Worm (Caenorhabditis elegans) whole organism, mixed stage, embryonic: ENCODE results near the gene str-6.

ENCODE experiments used
- M03D4.4 ChIP-seq: sonication (generic microtip); optimal IDR thresholded peaks from 2 replicates; lab custom pipeline; 2017; ENCODE audit warnings: mild to moderate bottlenecking, missing genetic modification characterization, missing compliant biosample characterization
- bed-3 ChIP-seq: fragments of 200-800 bp; sonication (Bioruptor generic); optimal IDR thresholded peaks from 3 replicates; lab custom pipeline; 2018; ENCODE audit warnings: mild to moderate bottlenecking, missing genetic modification characterization, moderate library complexity, missing compliant biosample characterization
- blmp-1 ChIP-seq: fragments of 150-350 bp; optimal IDR thresholded peaks from 2 replicates; lab custom pipeline; 2014; ENCODE audit warnings: missing biosample characterization, missing genetic modification characterization
- ceh-39 ChIP-seq: fragments of 150-350 bp; optimal IDR thresholded peaks from 2 replicates; lab custom pipeline; 2014; ENCODE audit warnings: missing biosample characterization, missing genetic modification characterization
- ceh-43 ChIP-seq: fragments of 200-800 bp; sonication (Bioruptor generic); optimal IDR thresholded peaks from 2 replicates; lab custom pipeline; 2018; ENCODE audit warnings: mild to moderate bottlenecking, missing genetic modification characterization, moderate library complexity, missing compliant biosample characterization
- ceh-83 ChIP-seq: fragments of 200-800 bp; sonication (Bioruptor generic); optimal IDR thresholded peaks from 2 replicates; lab custom pipeline; 2018; ENCODE audit warnings: mild to moderate bottlenecking, missing genetic modification characterization, missing compliant biosample characterization
- cnd-1 ChIP-seq: fragments of 200-800 bp; sonication (Bioruptor generic); optimal IDR thresholded peaks from 2 replicates; lab custom pipeline; 2018; ENCODE audit warnings: mild to moderate bottlenecking, missing genetic modification characterization, missing compliant biosample characterization
- drap-1 ChIP-seq: fragments of 200-800 bp; sonication (Bioruptor generic); optimal IDR thresholded peaks from 3 replicates; lab custom pipeline; 2018; ENCODE audit warnings: mild to moderate bottlenecking, missing genetic modification characterization, missing compliant biosample characterization
- elt-1 ChIP-seq: sonication (generic microtip); optimal IDR thresholded peaks from 2 replicates; lab custom pipeline; 2017; ENCODE audit warnings: missing genetic modification characterization, mild to moderate bottlenecking, missing compliant biosample characterization, antibody characterized with exemption, moderate library complexity, borderline replicate concordance; ENCODE audit not compliant: insufficient read depth
- elt-3 ChIP-seq: fragments of 150-350 bp; optimal IDR thresholded peaks from 2 replicates; lab custom pipeline; 2014; ENCODE audit warnings: missing biosample characterization, missing genetic modification characterization
- ham-2 ChIP-seq: fragments of 200-800 bp; sonication (Bioruptor generic); optimal IDR thresholded peaks from 2 replicates; lab custom pipeline; 2018; ENCODE audit warnings: mild to moderate bottlenecking, missing genetic modification characterization, missing compliant biosample characterization
- hlh-1 ChIP-seq: fragments of 150-350 bp; optimal IDR thresholded peaks from 2 replicates; lab custom pipeline; 2014; ENCODE audit warnings: missing biosample characterization, missing genetic modification reagents, missing genetic modification characterization
- lsy-2 ChIP-seq: fragments of 150-350 bp; optimal IDR thresholded peaks from 2 replicates; lab custom pipeline; 2014; ENCODE audit warnings: missing biosample characterization, missing genetic modification characterization
- mab-5 ChIP-seq: fragments of 150-350 bp; optimal IDR thresholded peaks from 2 replicates; lab custom pipeline; 2014; ENCODE audit warnings: missing biosample characterization, missing genetic modification characterization
- mep-1 ChIP-seq: fragments of 150-350 bp; optimal IDR thresholded peaks from 2 replicates; lab custom pipeline; 2017; ENCODE audit warnings: missing biosample characterization, missing genetic modification reagents, missing genetic modification characterization, inconsistent platforms
- mls-2 ChIP-seq: sonication (generic microtip); optimal IDR thresholded peaks from 2 replicates; lab custom pipeline; 2016; ENCODE audit warnings: mild to moderate bottlenecking, missing genetic modification characterization, moderate library complexity, missing compliant biosample characterization
- nhr-12 ChIP-seq: fragments of 150-350 bp; optimal IDR thresholded peaks from 2 replicates; lab custom pipeline; 2014; ENCODE audit warnings: missing biosample characterization, missing genetic modification characterization
- nhr-2 ChIP-seq: fragments of 150-350 bp; optimal IDR thresholded peaks from 2 replicates; lab custom pipeline; 2014; ENCODE audit warnings: missing biosample characterization, missing genetic modification characterization
- nhr-237 ChIP-seq: fragments of 150-350 bp; optimal IDR thresholded peaks from 2 replicates; lab custom pipeline; 2014; ENCODE audit warnings: missing biosample characterization, missing genetic modification characterization
- nhr-28 ChIP-seq: fragments of 150-350 bp; optimal IDR thresholded peaks from 2 replicates; lab custom pipeline; 2014; ENCODE audit warnings: missing biosample characterization, missing genetic modification characterization
- nhr-76 ChIP-seq: sonication (generic microtip); optimal IDR thresholded peaks from 2 replicates; lab custom pipeline; 2017; ENCODE audit warnings: missing biosample characterization, missing genetic modification characterization
- pha-4 ChIP-seq: fragments of 150-350 bp; optimal IDR thresholded peaks from 2 replicates; lab custom pipeline; 2018; ENCODE audit warnings: missing biosample characterization, missing genetic modification reagents, missing genetic modification characterization
- sem-2 ChIP-seq: fragments of 200-800 bp; sonication (Bioruptor generic); optimal IDR thresholded peaks from 2 replicates; lab custom pipeline; 2018; ENCODE audit warnings: mild to moderate bottlenecking, missing genetic modification characterization, missing compliant biosample characterization
- snpc-4 ChIP-seq: fragments of 150-350 bp; optimal IDR thresholded peaks from 2 replicates; lab custom pipeline; 2014; ENCODE audit warnings: missing biosample characterization, missing genetic modification characterization
- tbx-8 ChIP-seq: fragments of 200-800 bp; sonication (Bioruptor generic); optimal IDR thresholded peaks from 2 replicates; lab custom pipeline; 2018; ENCODE audit warnings: mild to moderate bottlenecking, missing genetic modification characterization, moderate library complexity, missing compliant biosample characterization
- unc-120 ChIP-seq: sonication (generic microtip); optimal IDR thresholded peaks from 2 replicates; lab custom pipeline; 2017; ENCODE audit warnings: missing genetic modification characterization, missing compliant biosample characterization; ENCODE audit not compliant: poor library complexity, severe bottlenecking
- unc-62 ChIP-seq: fragments of 150-350 bp; optimal IDR thresholded peaks from 2 replicates; lab custom pipeline; 2014; ENCODE audit warnings: missing biosample characterization, missing genetic modification reagents, missing genetic modification characterization
- zip-8 ChIP-seq: fragments of 150-350 bp; optimal IDR thresholded peaks from 2 replicates; lab custom pipeline; 2014; ENCODE audit warnings: missing biosample characterization, missing genetic modification characterization
- ztf-11 ChIP-seq: fragments of 150-350 bp; optimal IDR thresholded peaks from 2 replicates; lab custom pipeline; 2014; ENCODE audit warnings: missing biosample characterization, missing genetic modification characterization

The str-6 gene

ce11 chrV:15733568-15733967, 16.5 kb downstream of the str-6 start, which contains the start of gene T23D5.3:
T23D5.3 (minus strand) TSS chrV:15733668.
- TF ChIP-seq nhr-12 (no peak), mab-5 (tag; lab: Kevin White, UChicago) (no peak), mep-1 (no peak), nhr-28 (no peak), sem-2 (no peak), tbx-8 (GFP tag; lab: Kevin White, UChicago) (no peak)

DNA sequence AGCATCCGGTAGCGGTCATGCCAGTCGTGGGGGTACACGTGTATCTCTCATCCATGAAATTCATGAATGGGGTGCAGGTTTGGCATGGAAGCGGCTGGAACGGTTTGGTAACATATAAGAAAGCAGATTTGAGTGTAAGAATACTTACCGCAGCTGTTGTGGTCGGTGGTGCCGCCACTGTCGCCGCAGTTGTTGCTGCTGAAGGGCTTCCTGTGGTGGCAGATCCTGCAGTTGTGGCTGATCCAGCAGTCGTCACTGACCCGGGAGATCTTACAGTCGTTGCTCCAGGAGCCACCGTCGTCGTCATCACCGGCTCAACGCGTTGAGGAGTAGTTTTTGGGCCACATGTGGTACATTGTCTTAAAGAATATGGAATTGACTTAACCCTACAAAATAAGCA, 17.0 kb downstream of the str-6 start:
- TF ChIP-seq bed-3 (GFP tag; lab: Kevin White, UChicago) (no peak), mab-5 (tag; lab: Kevin White, UChicago) (no peak), nhr-76 (tag; lab: Kevin White, UChicago) (no peak), cnd-1 (tag; lab: Kevin White, UChicago) (no peak), unc-62 (no peak), snpc-4 (no peak)

- no peak for TF ChIP-seq nhr-76 (tag; lab: Kevin White, UChicago)
- TF ChIP-seq ztf-11 (tag; lab: Kevin White, UChicago), result no peak
- TF ChIP-seq bed-3 (GFP tag; lab: Kevin White, UChicago), result no peak
- no peak for TF ChIP-seq ceh-83 (GFP tag; lab: Kevin White, UChicago)
- no peak for TF ChIP-seq unc-62
- TF ChIP-seq hlh-1 (tag; lab: Kevin White, UChicago), result no peak
- no peak for TF ChIP-seq sem-2
- TF ChIP-seq blmp-1 (tag; lab: Kevin White, UChicago), result no peak
- no peak for TF ChIP-seq pha-4 (tag; lab: Kevin White, UChicago)
- TF ChIP-seq nhr-2 (tag; lab: Kevin White, UChicago), result no peak
- TF ChIP-seq mep-1, result no peak
- TF ChIP-seq zip-8 (tag; lab: Kevin White, UChicago), result no peak
- no peak for TF ChIP-seq lsy-2 (tag; lab: Kevin White, UChicago)
These were observed 17.8 kb downstream of the str-6 start, which contains the start of gene str-38 for ce11 chrV:15732209-15732608. str-38 (minus strand) TSS chrV:15732309.

DNA sequence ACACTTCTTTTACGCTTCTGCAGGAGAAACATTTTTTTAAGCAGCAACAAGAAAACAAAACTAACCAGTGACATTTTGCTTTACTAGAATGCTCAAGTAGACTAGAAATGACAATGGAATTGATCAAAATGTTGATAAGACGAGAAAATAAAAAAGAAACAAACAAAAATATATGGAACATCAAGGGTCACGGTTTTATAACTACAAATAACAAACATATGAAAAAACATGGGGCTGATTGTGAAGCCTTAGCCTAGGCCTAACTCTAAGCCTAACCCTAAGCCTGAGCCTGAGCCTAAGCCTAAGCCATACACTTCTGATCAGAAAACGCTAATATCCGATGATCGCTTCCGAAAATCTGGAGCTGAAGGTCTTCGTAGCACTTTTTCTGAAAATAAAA, 19.6 kb downstream of the str-6 start, which contains the start of gene Y6E2A.10:
Gene Y6E2A.10, minus strand, starts transcription at position 101 of the 400 bp plus-strand sequence.
- TF ChIP-seq nhr-12 (no peak), M03D4.4 (tag; lab: Kevin White, UChicago) (no peak), snpc-4 (no peak), bed-3 (GFP tag; lab: Kevin White, UChicago) (no peak), ceh-83 (GFP tag; lab: Kevin White, UChicago) (no peak)
- TF ChIP-seq, all 35 proteins: peak for 0

- no peak for TF ChIP-seq snpc-4
These were observed 23.4 kb downstream of the str-6 start, which contains the start of the genes irld-57 and sfxn-1.3 for ce11 chrV:15726610-15727009. irld-57 (minus strand) TSS chrV:15726710. sfxn-1.3 (plus strand) TSS chrV:15726841.

DNA sequence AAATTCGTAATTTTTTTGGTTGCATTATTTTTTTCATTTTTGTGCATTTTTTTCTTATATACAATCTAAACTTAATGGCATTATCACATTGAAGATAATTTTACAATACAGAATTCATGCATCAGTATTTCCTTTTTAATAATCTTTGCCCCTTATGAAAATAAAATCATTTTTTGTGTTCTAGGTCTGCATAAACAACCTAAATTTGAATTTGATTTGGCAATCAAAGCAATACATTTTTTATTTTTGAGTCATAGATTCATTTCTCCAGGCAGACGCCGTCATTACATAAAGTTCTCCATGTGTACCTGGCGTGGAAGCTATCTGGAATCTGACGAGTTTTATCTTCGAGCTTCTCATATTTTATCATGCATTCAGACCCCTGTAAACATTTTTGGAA, 28.1 kb downstream of the str-6 start, which contains the start of gene srh-140:
Gene srh-140, plus strand, starts transcription at position 301 of the 400 bp plus-strand sequence.
- no peak for TF ChIP-seq ham-2 (GFP tag; lab: Kevin White, UChicago)
- TF ChIP-seq blmp-1 (tag; lab: Kevin White, UChicago), result no peak
- no peak for TF ChIP-seq lsy-2 (tag; lab: Kevin White, UChicago)
- no peak for TF ChIP-seq zip-8 (tag; lab: Kevin White, UChicago)
- no peak for TF ChIP-seq cnd-1 (tag; lab: Kevin White, UChicago)
- TF ChIP-seq unc-62, result no peak
- no peak for TF ChIP-seq elt-1 (tag; lab: Kevin White, UChicago)
- no peak for TF ChIP-seq elt-3 (tag; lab: Kevin White, UChicago)
- no peak for TF ChIP-seq unc-120 (tag; lab: Kevin White, UChicago)
- TF ChIP-seq mab-5 (tag; lab: Kevin White, UChicago), result no peak
- TF ChIP-seq ceh-83 (GFP tag; lab: Kevin White, UChicago), result no peak
- TF ChIP-seq mls-2 (tag; lab: Kevin White, UChicago), result no peak
- TF ChIP-seq nhr-12, result no peak
- TF ChIP-seq drap-1 (GFP tag; lab: Kevin White, UChicago), result no peak
- TF ChIP-seq ceh-43, result no peak
- TF ChIP-seq sem-2, result no peak
- TF ChIP-seq pha-4 (tag; lab: Kevin White, UChicago), result no peak
- TF ChIP-seq bed-3 (GFP tag; lab: Kevin White, UChicago), result no peak
- no peak for TF ChIP-seq nhr-237
- TF ChIP-seq ceh-39, result no peak
